Fruit fly (Drosophila melanogaster) whole organism, wandering third instar larva: ENCODE data around the gene Muc26B.

Experiments
- Abd-B ChIP-seq: fragments of >200 bp; optimal IDR thresholded peaks from 2 replicates; lab custom pipeline; 2017; ENCODE audit warnings: missing biosample characterization, missing genetic modification characterization
- CG32264 ChIP-seq: fragments of 200-800 bp; sonication (Bioruptor generic); optimal IDR thresholded peaks from 2 replicates; lab custom pipeline; 2016; ENCODE audit warnings: missing biosample characterization, missing genetic modification characterization
- CG9705 ChIP-seq: fragments of 200-800 bp; sonication (Bioruptor generic); optimal IDR thresholded peaks from 2 replicates; lab custom pipeline; 2018; ENCODE audit warnings: missing biosample characterization, mild to moderate bottlenecking, missing genetic modification characterization
- Dfd ChIP-seq: fragments of >200 bp; optimal IDR thresholded peaks from 2 replicates; lab custom pipeline; 2017; ENCODE audit warnings: missing biosample characterization, missing genetic modification characterization
- Dif ChIP-seq: fragments of 200-275, 200-300 bp; sonication (Bioruptor generic); optimal IDR thresholded peaks from 2 replicates; lab custom pipeline; 2018; ENCODE audit warnings: missing biosample characterization, missing genetic modification characterization; ENCODE audit not compliant: partially characterized antibody
- GATAd ChIP-seq: sonication (Bioruptor generic); optimal IDR thresholded peaks from 2 replicates; lab custom pipeline; 2016; ENCODE audit warnings: missing biosample characterization, missing genetic modification characterization
- HLH106 ChIP-seq: fragments of 200-800 bp; optimal IDR thresholded peaks from 3 replicates; lab custom pipeline; 2019; ENCODE audit warnings: missing biosample characterization, mild to moderate bottlenecking, missing genetic modification characterization, moderate library complexity
- Hnf4 ChIP-seq: fragments of 200-800 bp; sonication (Bioruptor generic); optimal IDR thresholded peaks from 2 replicates; lab custom pipeline; 2016; ENCODE audit warnings: missing biosample characterization, mild to moderate bottlenecking, missing genetic modification characterization
- Hr83 ChIP-seq: fragments of 200-300 bp; sonication (Bioruptor generic); optimal IDR thresholded peaks from 2 replicates; lab custom pipeline; 2016; ENCODE audit warnings: missing biosample characterization, mild to moderate bottlenecking, missing genetic modification characterization, moderate library complexity; ENCODE audit not compliant: poor library complexity, severe bottlenecking
- Jra ChIP-seq: sonication (Bioruptor generic); optimal IDR thresholded peaks from 2 replicates; lab custom pipeline; 2016; ENCODE audit warnings: missing biosample characterization, missing genetic modification characterization
- Mio ChIP-seq: sonication (Bioruptor generic); optimal IDR thresholded peaks from 2 replicates; lab custom pipeline; 2016; ENCODE audit warnings: missing biosample characterization, missing genetic modification characterization
- Myc ChIP-seq: fragments of >200 bp; optimal IDR thresholded peaks from 2 replicates; lab custom pipeline; 2017
- N ChIP-seq: fragments of >200 bp; optimal IDR thresholded peaks from 2 replicates; lab custom pipeline; 2018; ENCODE audit warnings: missing biosample characterization, missing external identifiers, missing genetic modification characterization
- OdsH ChIP-seq: fragments of 200-800 bp; sonication (Bioruptor generic); optimal IDR thresholded peaks from 2 replicates; lab custom pipeline; 2016; ENCODE audit warnings: missing biosample characterization, mild to moderate bottlenecking, missing genetic modification characterization
- Rel ChIP-seq, 2 experiments: fragments of 200-800 bp; sonication (Bioruptor generic) in 1 of 2; optimal IDR thresholded peaks; 2 replicates in 1 of 2; 3 replicates in 1 of 2; lab custom pipeline; 2016 to 2019; ENCODE audit warnings: mild to moderate bottlenecking in 2 of 2, missing biosample characterization in 2 of 2, missing genetic modification characterization in 2 of 2, moderate library complexity in 1 of 2
- Sp1 ChIP-seq: fragments of 200-800 bp; sonication (Bioruptor generic); optimal IDR thresholded peaks from 3 replicates; lab custom pipeline; 2019; ENCODE audit warnings: missing biosample characterization, mild to moderate bottlenecking, missing genetic modification characterization, moderate library complexity
- br ChIP-seq: fragments of 200-800 bp; sonication (Bioruptor generic); optimal IDR thresholded peaks from 2 replicates; lab custom pipeline; 2016; ENCODE audit warnings: missing biosample characterization, missing genetic modification characterization
- brk ChIP-seq: fragments of 200-800 bp; sonication (Bioruptor generic); optimal IDR thresholded peaks from 2 replicates; lab custom pipeline; 2016; ENCODE audit warnings: missing biosample characterization, mild to moderate bottlenecking, missing genetic modification characterization
- dl ChIP-seq, 2 experiments: fragments of 175-275, 200-275 bp in 1 of 2; fragments of 200-275 bp in 1 of 2; sonication (Bioruptor generic); optimal IDR thresholded peaks; lab custom pipeline; 2018; ENCODE audit warnings: mild to moderate bottlenecking in 2 of 2, missing biosample characterization in 2 of 2, missing genetic modification characterization in 2 of 2, moderate library complexity in 2 of 2; ENCODE audit not compliant: partially characterized antibody in 2 of 2, insufficient read depth in 1 of 2
- dmrt93B ChIP-seq: fragments of 200-800 bp; sonication (Bioruptor generic); optimal IDR thresholded peaks from 2 replicates; lab custom pipeline; 2018; ENCODE audit warnings: missing biosample characterization, mild to moderate bottlenecking, missing genetic modification characterization
- ey ChIP-seq: fragments of 200-800 bp; sonication (Bioruptor generic); optimal IDR thresholded peaks from 2 replicates; lab custom pipeline; 2016; ENCODE audit warnings: missing biosample characterization, missing genetic modification characterization
- foxo ChIP-seq, 2 experiments: fragments of 200-800 bp; sonication (Bioruptor generic); optimal IDR thresholded peaks; 2 replicates in 1 of 2; 3 replicates in 1 of 2; lab custom pipeline; 2016 to 2017; ENCODE audit warnings: missing biosample characterization in 2 of 2, missing genetic modification characterization in 2 of 2
- fru ChIP-seq: fragments of 200-800 bp; sonication (Bioruptor generic); optimal IDR thresholded peaks from 3 replicates; lab custom pipeline; 2016; ENCODE audit warnings: missing biosample characterization, mild to moderate bottlenecking, missing genetic modification characterization
- h ChIP-seq: fragments of 200-800 bp; sonication (Bioruptor generic); optimal IDR thresholded peaks from 3 replicates; lab custom pipeline; 2016; ENCODE audit warnings: missing biosample characterization, mild to moderate bottlenecking, missing genetic modification characterization
- pan ChIP-seq: fragments of >200 bp; optimal IDR thresholded peaks from 2 replicates; lab custom pipeline; 2017
- psq ChIP-seq: fragments of 200-800 bp; sonication (Bioruptor generic); optimal IDR thresholded peaks from 3 replicates; lab custom pipeline; 2017; ENCODE audit warnings: missing biosample characterization, mild to moderate bottlenecking, missing genetic modification characterization, moderate library complexity
- sage ChIP-seq: fragments of 200-800 bp; sonication (Bioruptor generic); optimal IDR thresholded peaks from 2 replicates; lab custom pipeline; 2016; ENCODE audit warnings: missing biosample characterization, mild to moderate bottlenecking, missing genetic modification characterization
- sv ChIP-seq: fragments of 200-800 bp; sonication (Bioruptor generic); optimal IDR thresholded peaks from 3 replicates; lab custom pipeline; 2016; ENCODE audit warnings: missing biosample characterization, missing genetic modification characterization
- tai ChIP-seq: sonication (Bioruptor generic); optimal IDR thresholded peaks from 2 replicates; lab custom pipeline; 2016; ENCODE audit warnings: missing biosample characterization, missing genetic modification characterization
- usp ChIP-seq: fragments of >200 bp; optimal IDR thresholded peaks from 2 replicates; lab custom pipeline; 2017; ENCODE audit warnings: missing biosample characterization, missing genetic modification characterization

Gene Muc26B

DNA sequence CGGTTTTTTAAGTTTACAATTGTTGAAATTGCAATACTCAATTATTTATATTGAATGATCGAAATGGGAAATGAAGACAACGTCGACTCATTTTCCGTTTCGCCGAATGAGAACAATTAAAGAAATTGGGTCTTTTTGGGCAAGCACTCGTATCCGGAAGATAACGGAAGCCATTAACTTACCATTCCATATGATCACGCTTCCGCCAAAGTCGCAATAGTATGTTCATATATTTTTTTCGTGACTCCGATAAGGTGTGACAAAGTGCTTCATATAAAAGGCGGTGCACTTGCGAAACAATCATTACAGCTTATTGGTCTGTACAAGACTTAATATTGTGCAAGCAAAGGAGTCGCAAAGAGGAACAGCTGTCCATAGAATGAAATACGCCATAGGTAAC, at the start of gene Muc26B:
Muc26B (plus strand) TSS at position 301 of the 400 bp plus-strand sequence.
- no peak for TF ChIP-seq Abd-B
- TF ChIP-seq Hr83: no peak

DNA sequence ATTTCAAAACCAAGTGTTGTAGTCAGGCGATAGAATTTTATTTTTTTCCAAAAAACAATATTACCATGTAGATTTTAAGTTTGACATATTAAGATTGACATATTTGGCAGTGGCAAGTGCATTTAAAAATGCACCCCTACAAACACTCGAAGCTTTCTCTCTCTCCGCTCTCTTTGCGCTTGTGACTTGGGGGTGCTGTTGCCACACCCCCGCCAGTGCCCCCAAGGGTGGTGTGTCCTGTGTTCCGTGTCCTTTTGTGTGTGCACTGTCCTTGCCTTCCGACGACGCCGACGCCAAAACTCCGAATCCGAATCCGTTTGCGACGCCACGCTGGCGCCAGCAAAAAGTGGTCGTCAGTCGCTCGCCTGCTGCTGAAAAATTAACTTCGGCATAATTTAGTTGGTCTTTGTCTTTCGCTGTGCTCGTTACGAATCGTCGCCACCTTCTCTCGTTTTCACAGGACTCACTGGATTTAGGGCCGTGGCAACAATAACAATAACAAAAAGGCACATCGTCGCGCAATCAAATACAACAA, 42.4 kb upstream of the Muc26B start:
- TF ChIP-seq Mio (GFP tag; lab: Kevin White, UChicago) (no peak), sv (GFP tag; lab: Kevin White, UChicago) (no peak), Abd-B (no peak), Jra (GFP tag; lab: Kevin White, UChicago) (no peak), ey (GFP tag; lab: Kevin White, UChicago) (no peak), OdsH (no peak), Rel (GFP tag; optimal IDR thresholded peaks at IDR 0.05; lab: Kevin White, UChicago) (no peak), Rel (tag; optimal IDR thresholded peaks at IDR 0.05; lab: Kevin White, UChicago) (no peak)

DNA sequence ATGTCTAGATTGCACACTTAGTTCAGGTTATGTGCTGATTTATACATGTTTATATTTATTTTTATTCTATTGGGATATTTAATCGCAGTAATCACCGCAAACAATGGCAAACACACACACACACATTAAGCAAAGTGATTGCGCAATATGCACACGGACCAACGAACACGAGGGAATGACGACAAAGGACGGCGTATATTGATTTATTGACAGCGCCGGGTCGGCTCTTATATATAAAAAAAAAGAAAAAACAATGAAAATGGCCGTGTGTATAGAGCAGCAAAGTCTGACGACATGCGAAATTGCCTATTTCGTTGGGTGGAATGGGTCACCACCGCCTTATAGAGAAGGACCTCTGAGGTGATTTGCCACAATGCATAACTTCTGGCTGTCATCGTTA, 41.0 kb upstream of the Muc26B start:
- TF ChIP-seq GATAd: no peak
- TF ChIP-seq tai: no peak
- no peak for TF ChIP-seq Dif (GFP tag; lab: Kevin White, UChicago)
- no peak for TF ChIP-seq CG32264 (GFP tag; lab: Kevin White, UChicago)
- no peak for TF ChIP-seq HLH106
- TF ChIP-seq sv (GFP tag; lab: Kevin White, UChicago): no peak
- TF ChIP-seq brk: no peak
- no peak for TF ChIP-seq Sp1 (GFP tag; lab: Kevin White, UChicago)
- TF ChIP-seq CG9705 (GFP tag; lab: Kevin White, UChicago): no peak
- no peak for TF ChIP-seq Myc (lab: Kevin White, UChicago)
- no peak for TF ChIP-seq sage (GFP tag; lab: Kevin White, UChicago)
- TF ChIP-seq Jra (GFP tag; lab: Kevin White, UChicago): no peak

DNA sequence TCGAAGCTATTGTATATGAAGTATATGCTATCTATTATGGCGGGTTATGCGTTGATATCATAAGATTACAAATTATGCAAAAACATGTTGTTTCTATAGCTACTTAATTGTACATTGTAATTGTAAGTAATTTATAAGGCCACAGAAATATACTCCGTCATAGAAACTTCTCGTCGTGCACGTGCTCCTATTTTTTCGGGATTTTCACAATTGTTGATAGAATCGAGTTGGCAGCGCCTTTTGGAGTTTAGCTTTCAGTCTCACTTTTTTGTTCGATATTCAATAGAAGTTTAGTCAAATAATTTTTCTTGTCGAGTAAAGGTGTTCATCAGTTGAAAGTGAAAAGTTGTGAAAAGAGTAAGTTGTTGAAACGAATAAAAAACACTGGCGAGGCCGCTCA, 33.6 kb upstream of the Muc26B start, which contains the start of gene CG31642:
CG31642 (plus strand) TSS at position 301 of the 400 bp plus-strand sequence.
- TF ChIP-seq Jra (GFP tag; lab: Kevin White, UChicago) (no peak), usp (GFP tag; lab: Kevin White, UChicago) (no peak), psq (no peak), HLH106 (no peak), dmrt93B (no peak), Rel (GFP tag; optimal IDR thresholded peaks at IDR 0.05; lab: Kevin White, UChicago) (no peak), Rel (tag; optimal IDR thresholded peaks at IDR 0.05; lab: Kevin White, UChicago) (no peak), N (GFP tag; lab: Kevin White, UChicago) (no peak), Abd-B (no peak), Dif (GFP tag; lab: Kevin White, UChicago) (no peak)

DNA sequence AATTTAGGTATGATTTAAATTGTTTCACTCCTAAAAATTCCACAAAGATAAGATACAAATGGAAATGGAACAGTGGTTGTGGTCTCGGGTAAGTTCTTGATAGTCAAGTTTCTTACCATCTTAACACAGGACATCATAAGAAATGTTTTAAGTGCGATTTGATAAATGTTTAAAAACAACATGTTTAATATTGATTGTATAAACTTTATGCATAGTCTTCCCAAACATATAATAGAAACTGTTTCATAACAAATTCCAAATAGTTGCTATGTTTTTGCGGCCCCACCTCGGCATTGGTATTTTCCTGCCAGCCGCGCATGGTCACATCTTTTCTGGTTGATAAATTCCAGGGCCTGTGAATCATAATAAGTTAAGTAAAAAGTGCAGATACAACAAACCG, 27.0 kb upstream of the Muc26B start, which contains the start of gene Arpc4:
Arpc4 (plus strand) TSS at position 318 of the 400 bp plus-strand sequence.
- TF ChIP-seq Abd-B (no peak), fru (peak; percentile 46), dl (GFP tag; optimal IDR thresholded peaks at IDR 0.05; lab: Kevin White, UChicago; ENCODE audit: insufficient read depth in 1 of 2, partially characterized antibody in 2 of 2) (no peak), h (GFP tag; lab: Kevin White, UChicago) (peak; percentile 52), ey (GFP tag; lab: Kevin White, UChicago) (peak; percentile 43), Hnf4 (GFP tag; lab: Kevin White, UChicago) (no peak), Sp1 (GFP tag; lab: Kevin White, UChicago) (no peak), pan (lab: Kevin White, UChicago) (no peak), HLH106 (no peak), Dif (GFP tag; lab: Kevin White, UChicago) (no peak), brk (no peak), foxo (GFP tag; optimal IDR thresholded peaks at IDR 0.05; lab: Kevin White, UChicago) (peak in 1 of 2 experiments; percentile 56), psq (peak; percentile 29), br (GFP tag; lab: Kevin White, UChicago) (no peak), Mio (GFP tag; lab: Kevin White, UChicago) (no peak), OdsH (peak; percentile 10), CG32264 (GFP tag; lab: Kevin White, UChicago) (no peak), Dfd (GFP tag; lab: Kevin White, UChicago) (no peak)
